Fruit fly (Drosophila melanogaster) whole organism, embryonic: ENCODE data around the gene Ugt36F1.
A peak's percentile ranks its signal among the peaks of the same experiment; 100 is the strongest.

Source experiments
- Awh ChIP-seq: fragments of 200-800 bp; sonication (Bioruptor generic); IDR thresholded peaks from 2 replicates; pipeline ENCODE4, ENCODE4 v1.3.6; 2022; ENCODE audit warnings: missing biosample characterization, missing genetic modification characterization
- B-H2 ChIP-seq: fragments of 200-800 bp; sonication (Bioruptor generic); optimal IDR thresholded peaks from 2 replicates; lab custom pipeline; 2018; ENCODE audit warnings: missing biosample characterization, mild to moderate bottlenecking, missing genetic modification characterization
- CG11696 ChIP-seq: fragments of 200-800 bp; sonication (Bioruptor generic); IDR thresholded peaks from 2 replicates; pipeline ENCODE4 v1.3.6; 2022; ENCODE audit warnings: missing biosample characterization, missing genetic modification characterization
- CG12104 ChIP-seq: fragments of 200-800 bp; sonication (Bioruptor generic); optimal IDR thresholded peaks from 3 replicates; lab custom pipeline; 2016; ENCODE audit warnings: missing biosample characterization, missing genetic modification characterization
- CG12155 ChIP-seq: fragments of 200-800 bp; sonication (Bioruptor generic); optimal IDR thresholded peaks from 3 replicates; lab custom pipeline; 2016; ENCODE audit warnings: missing biosample characterization, missing genetic modification characterization
- CG1233 ChIP-seq: fragments of 200-800 bp; sonication (Bioruptor generic); optimal IDR thresholded peaks from 4 replicates; lab custom pipeline; 2018; ENCODE audit warnings: missing biosample characterization, mild to moderate bottlenecking, missing genetic modification characterization
- CG13123 ChIP-seq: fragments of 200-800 bp; sonication (Bioruptor generic); optimal IDR thresholded peaks from 2 replicates; lab custom pipeline; 2016; ENCODE audit warnings: missing biosample characterization, missing genetic modification characterization
- CG14050 ChIP-seq: fragments of 200-800 bp; sonication (Bioruptor generic); IDR thresholded peaks from 3 replicates; pipeline ENCODE4 v1.3.6; 2022; ENCODE audit warnings: missing biosample characterization, missing genetic modification characterization
- CG17361 ChIP-seq: fragments of 200-800 bp; sonication (Bioruptor generic); IDR thresholded peaks from 3 replicates; pipeline ENCODE4 v1.3.6; 2022; ENCODE audit warnings: missing biosample characterization, missing genetic modification characterization
- CG17568 ChIP-seq: fragments of 200-800 bp; sonication (Bioruptor generic); optimal IDR thresholded peaks from 2 replicates; lab custom pipeline; 2018; ENCODE audit warnings: missing biosample characterization, mild to moderate bottlenecking, missing genetic modification characterization, moderate library complexity
- CG17829 ChIP-seq: fragments of 200-800 bp; optimal IDR thresholded peaks from 2 replicates; lab custom pipeline; 2019; ENCODE audit warnings: missing biosample characterization, mild to moderate bottlenecking, missing genetic modification characterization, moderate library complexity
- CG1792 ChIP-seq: fragments of 200-800 bp; sonication (Bioruptor generic); optimal IDR thresholded peaks from 2 replicates; lab custom pipeline; 2016; ENCODE audit warnings: missing biosample characterization, missing genetic modification characterization
- CG18764 ChIP-seq: fragments of 200-800 bp; sonication (Bioruptor generic); optimal IDR thresholded peaks from 3 replicates; lab custom pipeline; 2016; ENCODE audit warnings: missing biosample characterization, missing genetic modification characterization
- CG31224 ChIP-seq: fragments of 200-800 bp; sonication (Bioruptor generic); IDR thresholded peaks from 2 replicates; pipeline ENCODE4 v1.3.6; 2022; ENCODE audit warnings: missing biosample characterization, missing genetic modification characterization
- CG42726 ChIP-seq: fragments of 200-800 bp; sonication (Bioruptor generic); IDR thresholded peaks from 2 replicates; pipeline ENCODE4 v1.3.6; 2022; ENCODE audit warnings: missing biosample characterization, missing genetic modification characterization; ENCODE audit not compliant: partially characterized antibody
- CG5953 ChIP-seq: fragments of 200-800 bp; sonication (Bioruptor generic); IDR thresholded peaks from 2 replicates; pipeline ENCODE4 v1.3.6; 2022; ENCODE audit warnings: missing biosample characterization, missing genetic modification characterization
- CG6854 ChIP-seq: fragments of 200-800 bp; sonication (Bioruptor generic); optimal IDR thresholded peaks from 3 replicates; lab custom pipeline; 2017; ENCODE audit warnings: missing biosample characterization, mild to moderate bottlenecking, missing genetic modification characterization
- CG7987 ChIP-seq: fragments of 200-800 bp; sonication (Bioruptor generic); optimal IDR thresholded peaks from 2 replicates; lab custom pipeline; 2018; ENCODE audit warnings: missing biosample characterization, mild to moderate bottlenecking, missing genetic modification characterization, moderate library complexity
- D ChIP-seq, 2 experiments: fragments of 200-800 bp in 1 of 2; fragments of >200 bp in 1 of 2; sonication (Bioruptor generic) in 1 of 2; optimal IDR thresholded peaks; 2 replicates in 1 of 2; 3 replicates in 1 of 2; lab custom pipeline; 2017; ENCODE audit warnings: mild to moderate bottlenecking in 1 of 2, missing biosample characterization in 1 of 2, missing genetic modification characterization in 1 of 2, missing genetic modification reagents in 1 of 2
- Elba2 ChIP-seq: fragments of 200-800 bp; sonication (Bioruptor generic); optimal IDR thresholded peaks from 3 replicates; lab custom pipeline; 2016; ENCODE audit warnings: missing biosample characterization, missing genetic modification characterization
- HLHmδ ChIP-seq: fragments of 200-800 bp; sonication (Bioruptor generic); optimal IDR thresholded peaks from 2 replicates; lab custom pipeline; 2018; ENCODE audit warnings: missing biosample characterization, mild to moderate bottlenecking, missing genetic modification characterization, moderate library complexity
- Hey ChIP-seq: fragments of 200-800 bp; sonication (Bioruptor generic); optimal IDR thresholded peaks from 3 replicates; lab custom pipeline; 2018; ENCODE audit warnings: missing biosample characterization, mild to moderate bottlenecking, missing genetic modification characterization
- Mrtf ChIP-seq: fragments of 200-800 bp; sonication (Bioruptor generic); IDR thresholded peaks from 3 replicates; pipeline ENCODE4 v1.3.6; 2022; ENCODE audit warnings: missing biosample characterization, missing genetic modification characterization
- Nf-YC ChIP-seq: fragments of 200-800 bp; optimal IDR thresholded peaks from 3 replicates; lab custom pipeline; 2019; ENCODE audit warnings: missing biosample characterization, mild to moderate bottlenecking, missing genetic modification characterization, moderate library complexity
- Six4 ChIP-seq: fragments of 200-800 bp; sonication (Bioruptor generic); optimal IDR thresholded peaks from 2 replicates; lab custom pipeline; 2016; ENCODE audit warnings: missing biosample characterization, missing genetic modification characterization
- abd-A ChIP-seq: fragments of 200-800 bp; sonication (Bioruptor generic); optimal IDR thresholded peaks from 3 replicates; lab custom pipeline; 2019; ENCODE audit warnings: missing biosample characterization, mild to moderate bottlenecking, missing genetic modification characterization, moderate library complexity
- cad ChIP-seq: fragments of >200 bp; optimal IDR thresholded peaks from 2 replicates; lab custom pipeline; 2017; ENCODE audit warnings: missing biosample characterization, missing genetic modification characterization
- cato ChIP-seq: fragments of 200-800 bp; sonication (Bioruptor generic); optimal IDR thresholded peaks from 2 replicates; lab custom pipeline; 2016; ENCODE audit warnings: missing biosample characterization, missing genetic modification characterization, borderline replicate concordance
- cg ChIP-seq: fragments of 200-800 bp; sonication (Bioruptor generic); optimal IDR thresholded peaks from 3 replicates; lab custom pipeline; 2019; ENCODE audit warnings: missing biosample characterization, mild to moderate bottlenecking, missing genetic modification characterization, moderate library complexity
- chinmo ChIP-seq: fragments of 200-800 bp; sonication (Bioruptor generic); IDR thresholded peaks from 4 replicates; pipeline ENCODE4 v1.3.6; 2022; ENCODE audit warnings: missing biosample characterization, missing genetic modification characterization; ENCODE audit not compliant: partially characterized antibody
- crol ChIP-seq: fragments of 200-800 bp; sonication (Bioruptor generic); IDR thresholded peaks from 2 replicates; pipeline ENCODE4 v1.3.6; 2022; ENCODE audit warnings: missing biosample characterization, missing genetic modification characterization
- dmrt99B ChIP-seq: fragments of 200-800 bp; sonication (Bioruptor generic); optimal IDR thresholded peaks from 2 replicates; lab custom pipeline; 2018; ENCODE audit warnings: missing biosample characterization, mild to moderate bottlenecking, missing genetic modification characterization, moderate library complexity
- eve ChIP-seq, 2 experiments: fragments of >200 bp; optimal IDR thresholded peaks; 2 replicates each; lab custom pipeline; 2017; ENCODE audit warnings: missing biosample characterization in 2 of 2, missing genetic modification characterization in 2 of 2
- ewg ChIP-seq: fragments of 200-800 bp; sonication (Bioruptor generic); optimal IDR thresholded peaks from 3 replicates; lab custom pipeline; 2017; ENCODE audit warnings: mild to moderate bottlenecking, missing biosample characterization, missing genetic modification reagents, missing genetic modification characterization
- gsb-n ChIP-seq: fragments of 200-800 bp; sonication (Bioruptor generic); optimal IDR thresholded peaks from 3 replicates; lab custom pipeline; 2018; ENCODE audit warnings: missing biosample characterization, mild to moderate bottlenecking, missing genetic modification characterization
- hkb ChIP-seq, 2 experiments: fragments of 200-800 bp in 1 of 2; fragments of >200 bp in 1 of 2; sonication (Bioruptor generic) in 1 of 2; IDR thresholded peaks in 1 of 2; optimal IDR thresholded peaks in 1 of 2; 2 replicates each; pipeline versions ENCODE4 v1.3.6 to Lab custom; 2017 to 2022; ENCODE audit warnings: missing biosample characterization in 1 of 2, missing genetic modification characterization in 1 of 2
- knrl ChIP-seq: fragments of 200-800 bp; sonication (Bioruptor generic); IDR thresholded peaks from 3 replicates; pipeline ENCODE4 v1.3.6; 2022; ENCODE audit warnings: missing biosample characterization, missing genetic modification characterization; ENCODE audit not compliant: partially characterized antibody
- mirr ChIP-seq: fragments of 200-800 bp; sonication (Bioruptor generic); optimal IDR thresholded peaks from 3 replicates; lab custom pipeline; 2018; ENCODE audit warnings: missing biosample characterization, mild to moderate bottlenecking, missing genetic modification characterization
- nerfin-1 ChIP-seq: fragments of 200-800 bp; sonication (Bioruptor generic); optimal IDR thresholded peaks from 3 replicates; lab custom pipeline; 2019; ENCODE audit warnings: missing biosample characterization, mild to moderate bottlenecking, missing genetic modification characterization, moderate library complexity
- oc ChIP-seq: fragments of 200-800 bp; sonication (Bioruptor generic); optimal IDR thresholded peaks from 2 replicates; lab custom pipeline; 2018; ENCODE audit warnings: missing biosample characterization, mild to moderate bottlenecking, missing genetic modification characterization, moderate library complexity
- pan ChIP-seq, 4 experiments: fragments of >200 bp in 3 of 4; fragments of 200-800 bp in 1 of 4; sonication (Bioruptor generic) in 1 of 4; optimal IDR thresholded peaks in 3 of 4; IDR thresholded peaks in 1 of 4; 2 replicates each; pipeline versions ENCODE4 v1.3.6 to Lab custom; 2017 to 2022; ENCODE audit warnings: missing biosample characterization in 2 of 4, missing genetic modification characterization in 2 of 4, mixed read lengths in 1 of 4
- pros ChIP-seq: fragments of 200-800 bp; sonication (Bioruptor generic); optimal IDR thresholded peaks from 3 replicates; lab custom pipeline; 2019; ENCODE audit warnings: missing biosample characterization, mild to moderate bottlenecking, missing genetic modification characterization, moderate library complexity
- run ChIP-seq: fragments of 200-800 bp; sonication (Bioruptor generic); optimal IDR thresholded peaks from 3 replicates; lab custom pipeline; 2018; ENCODE audit warnings: missing biosample characterization, mild to moderate bottlenecking, missing genetic modification characterization
- sima ChIP-seq: fragments of 200-800 bp; sonication (Bioruptor generic); optimal IDR thresholded peaks from 2 replicates; lab custom pipeline; 2016; ENCODE audit warnings: missing biosample characterization, missing genetic modification characterization
- slp2 ChIP-seq: fragments of 200-800 bp; sonication (Bioruptor generic); optimal IDR thresholded peaks from 2 replicates; lab custom pipeline; 2016; ENCODE audit warnings: missing biosample characterization, missing genetic modification characterization
- tll ChIP-seq, 2 experiments: fragments of 200-800 bp in 1 of 2; fragments of >200 bp in 1 of 2; sonication (Bioruptor generic) in 1 of 2; optimal IDR thresholded peaks; 2 replicates each; lab custom pipeline; 2017 to 2019; ENCODE audit warnings: missing biosample characterization in 2 of 2, missing genetic modification characterization in 2 of 2, mild to moderate bottlenecking in 1 of 2, moderate library complexity in 1 of 2
- toy ChIP-seq: fragments of 200-800 bp; sonication (Bioruptor generic); IDR thresholded peaks from 2 replicates; pipeline ENCODE4 v1.3.6; 2022; ENCODE audit warnings: missing biosample characterization, missing genetic modification characterization

The Ugt36F1 gene

DNA sequence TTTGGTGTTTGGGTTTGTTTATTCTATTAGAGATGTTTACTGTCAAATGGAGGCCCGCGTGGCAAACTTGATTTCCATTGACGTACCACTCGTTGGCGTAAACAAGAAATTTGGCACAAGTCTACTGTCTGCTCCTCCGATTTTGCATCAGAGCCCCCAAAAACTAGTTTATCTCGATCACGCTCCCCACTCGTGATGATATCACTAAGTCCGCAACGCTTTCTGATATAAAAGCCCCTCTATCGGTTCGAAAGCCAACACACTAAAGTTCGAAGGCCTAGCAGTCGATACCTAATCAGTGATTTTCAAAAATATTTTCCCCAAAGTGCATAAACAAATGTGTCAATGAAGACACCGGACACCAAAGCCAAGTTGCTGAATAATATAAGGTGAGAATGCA lies 6.4 kb upstream of the Ugt36F1 start:
- no peak for TF ChIP-seq CG11696 (GFP tag; lab: Robert Waterston, UW)
- TF ChIP-seq CG7987 (GFP tag; lab: Kevin White, UChicago) = peak; percentile 95
- TF ChIP-seq cg (GFP tag; lab: Kevin White, UChicago) = no peak
- TF ChIP-seq CG17361 (GFP tag; lab: Robert Waterston, UW) = no peak
- TF ChIP-seq chinmo (GFP tag; lab: Robert Waterston, UW) = 0 out of 4 replicates have a peak, but pooled peaks have one; percentile 46
- TF ChIP-seq cato (GFP tag; lab: Kevin White, UChicago) = no peak

DNA sequence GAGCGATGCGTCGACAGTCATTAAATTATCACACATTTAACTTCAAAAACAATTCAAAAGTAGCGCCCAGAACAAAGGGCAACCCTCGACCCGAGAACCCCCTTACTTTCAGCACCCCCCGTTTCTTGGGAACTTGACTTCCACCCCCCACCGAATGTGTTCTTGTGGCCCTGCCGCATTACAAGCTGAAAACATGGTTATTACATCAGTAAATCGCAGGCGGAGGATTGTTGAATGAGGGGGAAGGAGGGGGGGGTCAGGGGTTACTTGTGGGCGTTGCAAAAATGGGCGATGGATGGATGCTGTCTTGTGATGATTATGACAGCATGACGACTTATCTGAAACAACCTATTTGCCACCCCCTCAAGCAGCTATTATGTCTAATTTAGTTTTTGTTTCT lies 4.0 kb upstream of the Ugt36F1 start:
- TF ChIP-seq ewg (GFP tag; lab: Kevin White, UChicago) (no peak), tll (GFP tag; optimal IDR thresholded peaks at IDR 0.05; lab: Kevin White, UChicago) (peak in 1 of 2 experiments; percentile 59), eve (GFP tag; optimal IDR thresholded peaks at IDR 0.05; lab: Kevin White, UChicago) (no peak), Awh (GFP tag; lab: Robert Waterston, UW) (no peak), pros (GFP tag; lab: Kevin White, UChicago) (peak; percentile 68), mirr (GFP tag; lab: Kevin White, UChicago) (peak; percentile 88), CG12104 (GFP tag; lab: Kevin White, UChicago) (no peak), CG1233 (no peak), Six4 (no peak), CG17568 (GFP tag; lab: Kevin White, UChicago) (no peak), Nf-YC (tag; lab: Kevin White, UChicago) (peak; percentile 29), CG1792 (no peak), CG12155 (GFP tag; lab: Kevin White, UChicago) (no peak), CG18764 (GFP tag; lab: Kevin White, UChicago) (no peak), D (optimal IDR thresholded peaks at IDR 0.05; lab: Kevin White, UChicago) (no peak), D (GFP tag; optimal IDR thresholded peaks at IDR 0.05; lab: Kevin White, UChicago) (peak; percentile 27), HLHmδ (GFP tag; lab: Kevin White, UChicago) (no peak), slp2 (GFP tag; lab: Kevin White, UChicago) (no peak), cad (GFP tag; lab: Kevin White, UChicago) (no peak), nerfin-1 (peak; percentile 11), CG5953 (GFP tag; lab: Robert Waterston, UW) (no peak), Elba2 (GFP tag; lab: Kevin White, UChicago) (no peak), pan (optimal IDR thresholded peaks at IDR 0.05; lab: Kevin White, UChicago) (no peak), pan (GFP tag; optimal IDR thresholded peaks at IDR 0.05 in 1 of 2, IDR thresholded peaks at IDR 0.05 in 1 of 2) (no peak), knrl (GFP tag; lab: Robert Waterston, UW) (no peak), CG42726 (GFP tag; lab: Robert Waterston, UW) (no peak), Mrtf (GFP tag; lab: Robert Waterston, UW) (no peak), B-H2 (GFP tag; lab: Kevin White, UChicago) (no peak), CG14050 (GFP tag; lab: Robert Waterston, UW) (no peak), sima (GFP tag; lab: Kevin White, UChicago) (no peak), CG6854 (GFP tag; lab: Kevin White, UChicago) (no peak), Hey (tag; lab: Kevin White, UChicago) (peak; percentile 18), gsb-n (tag; lab: Kevin White, UChicago) (peak; percentile 48), CG13123 (no peak), dmrt99B (tag; lab: Kevin White, UChicago) (no peak), abd-A (peak; percentile 92), crol (GFP tag; lab: Robert Waterston, UW) (peak; percentile 83), oc (tag; lab: Kevin White, UChicago) (peak; percentile 79), run (no peak), CG17829 (tag; lab: Kevin White, UChicago) (no peak), cato (GFP tag; lab: Kevin White, UChicago) (no peak), toy (GFP tag; lab: Robert Waterston, UW) (no peak), hkb (optimal IDR thresholded peaks at IDR 0.05; lab: Kevin White, UChicago) (no peak), hkb (GFP tag; IDR thresholded peaks at IDR 0.05; lab: Robert Waterston, UW) (0 out of 2 replicates have a peak, but pooled peaks have one; percentile 36), CG31224 (no peak)
